Fruit fly (Drosophila melanogaster): ENCODE measurements around the gene Diedel3.

The Diedel3 gene

dm6 chrX:19050142-19050541, at the start of gene Diedel3:
Gene Diedel3 (plus strand): TSS chrX:19050442.
- no peak for TF ChIP-seq noc (tag; optimal IDR thresholded peaks at IDR 0.05)

- no peak for TF ChIP-seq noc (tag; optimal IDR thresholded peaks at IDR 0.05)
These were observed 45.5 kb upstream of the Diedel3 start for dm6 chrX:19004739-19005138.

dm6 chrX:19008882-19009281, 41.4 kb upstream of the Diedel3 start:
- no peak for TF ChIP-seq noc (tag; optimal IDR thresholded peaks at IDR 0.05)

- TF ChIP-seq noc (tag; optimal IDR thresholded peaks at IDR 0.05) = no peak
These were observed 39.9 kb upstream of the Diedel3 start for dm6 chrX:19010169-19010924.

- no peak for TF ChIP-seq noc (tag; optimal IDR thresholded peaks at IDR 0.05)
These were observed 35.7 kb upstream of the Diedel3 start for dm6 chrX:19014568-19014967.

- no peak for TF ChIP-seq noc (tag; optimal IDR thresholded peaks at IDR 0.05)
These were observed 32.0 kb upstream of the Diedel3 start for dm6 chrX:19018102-19018814.

dm6 chrX:19020062-19020461, 30.2 kb upstream of the Diedel3 start:
- no peak for TF ChIP-seq noc (tag; optimal IDR thresholded peaks at IDR 0.05)

- TF ChIP-seq noc (tag; optimal IDR thresholded peaks at IDR 0.05) = no peak
These were observed 21.7 kb upstream of the Diedel3 start for dm6 chrX:19028584-19028983.

- no peak for TF ChIP-seq noc (tag; optimal IDR thresholded peaks at IDR 0.05)
These were observed 16.5 kb upstream of the Diedel3 start for dm6 chrX:19033739-19034138.

dm6 chrX:19037137-19037536, 13.1 kb upstream of the Diedel3 start:
- no peak for TF ChIP-seq noc (tag; optimal IDR thresholded peaks at IDR 0.05)

dm6 chrX:19040261-19040660, 10.0 kb upstream of the Diedel3 start:
- TF ChIP-seq noc (tag; optimal IDR thresholded peaks at IDR 0.05) = no peak

dm6 chrX:19056611-19057010, 6.4 kb downstream of the Diedel3 start, which contains the start of gene CG14190:
Gene CG14190 (plus strand): TSS chrX:19056911.
- TF ChIP-seq noc (tag; optimal IDR thresholded peaks at IDR 0.05) = no peak

dm6 chrX:19068873-19069272, 18.6 kb downstream of the Diedel3 start, which contains the start of gene CG34330:
Gene CG34330 (minus strand): TSS chrX:19068973.
- TF ChIP-seq noc (tag; optimal IDR thresholded peaks at IDR 0.05) = no peak

- TF ChIP-seq noc (tag; optimal IDR thresholded peaks at IDR 0.05) = no peak
These were observed 22.7 kb downstream of the Diedel3 start for dm6 chrX:19072969-19073368.

- no peak for TF ChIP-seq noc (tag; optimal IDR thresholded peaks at IDR 0.05)
These were observed 23.6 kb downstream of the Diedel3 start for dm6 chrX:19073878-19074277.

- no peak for TF ChIP-seq noc (tag; optimal IDR thresholded peaks at IDR 0.05)
These were observed 24.3 kb downstream of the Diedel3 start for dm6 chrX:19074585-19074984.

- no peak for TF ChIP-seq noc (tag; optimal IDR thresholded peaks at IDR 0.05)
These were observed 27.2 kb downstream of the Diedel3 start, which contains the start of gene CG7406 for dm6 chrX:19077420-19077819. Gene CG7406 (plus strand): TSS chrX:19077720.
